Fruit fly (Drosophila melanogaster) whole organism, embryonic: ENCODE measurements around the gene Tis11.

Experiments
- CG10565 ChIP-seq: fragments of 200-800 bp; sonication (Bioruptor generic); optimal IDR thresholded peaks from 3 replicates; lab custom pipeline; 2016; ENCODE audit warnings: missing biosample characterization, mild to moderate bottlenecking, missing genetic modification characterization
- CG11723 ChIP-seq: fragments of 200-800 bp; sonication (Bioruptor generic); optimal IDR thresholded peaks from 2 replicates; lab custom pipeline; 2017; ENCODE audit warnings: missing biosample characterization, mild to moderate bottlenecking, missing genetic modification characterization
- CG6854 ChIP-seq: fragments of 200-800 bp; sonication (Bioruptor generic); optimal IDR thresholded peaks from 3 replicates; lab custom pipeline; 2017; ENCODE audit warnings: missing biosample characterization, mild to moderate bottlenecking, missing genetic modification characterization
- NC2β ChIP-seq: fragments of 200-800 bp; sonication (Bioruptor generic); optimal IDR thresholded peaks from 2 replicates; lab custom pipeline; 2016; ENCODE audit warnings: missing biosample characterization, missing genetic modification characterization
- Sry-β ChIP-seq: fragments of 200-800 bp; sonication (Bioruptor generic); optimal IDR thresholded peaks from 2 replicates; lab custom pipeline; 2018; ENCODE audit warnings: missing biosample characterization, mild to moderate bottlenecking, missing genetic modification characterization, moderate library complexity
- pzg ChIP-seq: fragments of 200-800 bp; sonication (Bioruptor generic); optimal IDR thresholded peaks from 3 replicates; lab custom pipeline; 2018; ENCODE audit warnings: missing biosample characterization, mild to moderate bottlenecking, missing genetic modification characterization, moderate library complexity
- ssp ChIP-seq: fragments of 200-800 bp; sonication (Bioruptor generic); IDR thresholded peaks from 2 replicates; pipeline ENCODE4 v1.3.6; 2022; ENCODE audit warnings: missing biosample characterization, missing genetic modification characterization
- vvl ChIP-seq: fragments of 200-800 bp; sonication (Bioruptor generic); IDR thresholded peaks from 2 replicates; pipeline ENCODE4 v1.3.6; 2022; ENCODE audit warnings: missing biosample characterization, missing genetic modification characterization

DNA sequence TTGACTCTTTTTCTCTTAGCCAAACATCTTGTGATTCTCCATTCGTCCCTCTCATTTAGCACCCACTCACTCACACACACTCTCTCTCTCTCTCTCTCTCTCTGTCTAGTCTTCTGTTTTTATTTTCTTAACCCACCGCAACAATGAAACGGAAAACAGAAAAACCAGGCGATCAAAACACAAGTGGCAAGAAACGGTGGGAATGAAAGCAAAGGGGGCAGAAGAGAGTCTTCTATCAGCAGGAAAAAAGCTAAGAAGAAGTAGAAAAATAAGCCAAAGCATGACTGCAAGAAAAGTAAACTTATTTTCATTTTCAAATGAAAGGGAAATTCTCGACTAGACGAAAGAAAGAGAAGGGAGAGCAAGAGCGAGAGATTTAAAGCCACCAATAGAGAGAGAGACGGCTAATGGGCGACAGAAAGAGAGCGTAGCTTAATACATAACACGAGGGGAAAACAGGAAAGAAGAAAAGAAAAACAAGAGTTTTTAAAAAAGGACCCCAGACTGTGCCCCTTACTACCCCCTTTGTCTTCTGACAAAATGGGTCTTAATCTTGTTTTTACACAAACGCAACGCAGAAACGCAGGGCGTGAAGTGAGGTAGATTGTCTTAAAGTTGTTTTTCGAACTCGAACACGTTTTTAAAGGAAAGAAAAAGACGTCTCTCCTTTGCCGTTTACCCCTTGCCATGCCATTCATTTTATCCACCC lies 14.8 kb downstream of the Tis11 start:
- peak; percentile 15 for TF ChIP-seq Sry-β (GFP tag; lab: Kevin White, UChicago)
- no peak for TF ChIP-seq vvl (GFP tag; lab: Robert Waterston, UW)
- TF ChIP-seq NC2β (GFP tag; lab: Kevin White, UChicago), result no peak
- no peak for TF ChIP-seq pzg
- TF ChIP-seq ssp (GFP tag; lab: Robert Waterston, UW), result no peak
- no peak for TF ChIP-seq CG11723
- TF ChIP-seq CG10565 (GFP tag; lab: Kevin White, UChicago), result no peak
- no peak for TF ChIP-seq CG6854
